Worm (Caenorhabditis elegans) whole organism, L4/young adult: ENCODE data around the gene oac-10.

Experiments
- W03F9.2 ChIP-seq: fragments of 150-350 bp; optimal IDR thresholded peaks from 2 replicates; lab custom pipeline; 2014; ENCODE audit warnings: missing biosample characterization, missing genetic modification characterization
- him-1 ChIP-seq: sonication (generic microtip); optimal IDR thresholded peaks from 2 replicates; lab custom pipeline; 2016; ENCODE audit warnings: missing genotype, missing genetic modification reagents, missing genetic modification characterization, missing compliant biosample characterization

ce11 chrII:3835915-3836314, 33.8 kb upstream of the oac-10 start, which contains the start of gene oac-4:
- TF ChIP-seq him-1 (tag; lab: Kevin White, UChicago) (no peak), W03F9.2 (tag; lab: Kevin White, UChicago) (no peak)
